Fruit fly (Drosophila melanogaster): ENCODE measurements around the gene CG14223.

CG14223 gene

dm6 chrX:19662583-19663195, 1.1 kb downstream of the CG14223 start (continued):
- TF ChIP-seq tin (GFP tag; optimal IDR thresholded peaks at IDR 0.05) (no peak), Dip2 (GFP tag; IDR thresholded peaks at IDR 0.05) (no peak), so (GFP tag; IDR thresholded peaks at IDR 0.05) (no peak), CG4820 (GFP tag; optimal IDR thresholded peaks at IDR 0.05) (no peak), chn (GFP tag; optimal IDR thresholded peaks at IDR 0.05) (no peak), CG12155 (GFP tag; optimal IDR thresholded peaks at IDR 0.05) (no peak), CG9932 (GFP tag; IDR thresholded peaks at IDR 0.05) (no peak), CG12391 (tag; optimal IDR thresholded peaks at IDR 0.05) (no peak), zen2 (GFP tag; IDR thresholded peaks at IDR 0.05; ENCODE audit: partially characterized antibody) (no peak), gfzf (GFP tag; optimal IDR thresholded peaks at IDR 0.05) (no peak), pho (GFP tag; optimal IDR thresholded peaks at IDR 0.05) (peak; percentile 11), CG14710 (tag; optimal IDR thresholded peaks at IDR 0.05) (no peak), sens-2 (GFP tag; IDR thresholded peaks at IDR 0.05) (no peak), nau (GFP tag; optimal IDR thresholded peaks at IDR 0.05) (no peak), HLHmδ (GFP tag; optimal IDR thresholded peaks at IDR 0.05) (peak; percentile 85), sna (GFP tag; IDR thresholded peaks at IDR 0.05; ENCODE audit: partially characterized antibody) (no peak), CG12236 (GFP tag; optimal IDR thresholded peaks at IDR 0.05) (no peak), Mad (GFP tag; optimal IDR thresholded peaks at IDR 0.05) (no peak), CG10366 (GFP tag; IDR thresholded peaks at IDR 0.05) (0 out of 2 replicates have a peak, but pooled peaks have one; percentile 11), CG3847 (GFP tag; IDR thresholded peaks at IDR 0.05) (no peak), grn (GFP tag; optimal IDR thresholded peaks at IDR 0.05) (no peak), CG13287 (GFP tag; IDR thresholded peaks at IDR 0.05; ENCODE audit: partially characterized antibody) (peak; percentile 35; the same call in 1 of the 2 replicates), phol (tag; optimal IDR thresholded peaks at IDR 0.05) (no peak), twi (tag; optimal IDR thresholded peaks at IDR 0.05) (no peak), crol (GFP tag; IDR thresholded peaks at IDR 0.05) (peak; percentile 81), CG11247 (GFP tag; IDR thresholded peaks at IDR 0.05) (no peak), Rfx (GFP tag; IDR thresholded peaks at IDR 0.05) (no peak; the same call in 1 of the 2 replicates), CG9876 (GFP tag; optimal IDR thresholded peaks at IDR 0.05) (no peak), CG10267 (tag; optimal IDR thresholded peaks at IDR 0.05) (no peak), NFAT (GFP tag; IDR thresholded peaks at IDR 0.05) (peak; percentile 35; the same call in 1 of the 2 replicates), CG9437 (GFP tag; optimal IDR thresholded peaks at IDR 0.05) (no peak), cas (GFP tag; IDR thresholded peaks at IDR 0.05) (0 out of 2 replicates have a peak, but pooled peaks have one; percentile 32), kay (GFP tag; optimal IDR thresholded peaks at IDR 0.05) (no peak), CG32772 (GFP tag; IDR thresholded peaks at IDR 0.05) (no peak), Fer1 (GFP tag; optimal IDR thresholded peaks at IDR 0.05) (no peak), chinmo (GFP tag; IDR thresholded peaks at IDR 0.05; ENCODE audit: partially characterized antibody) (0 out of 4 replicates have a peak, but pooled peaks have one; percentile 52), CG2202 (tag; optimal IDR thresholded peaks at IDR 0.05) (no peak), dysf (GFP tag; IDR thresholded peaks at IDR 0.05) (no peak), Asciz (GFP tag; optimal IDR thresholded peaks at IDR 0.05) (no peak), Spps (tag; optimal IDR thresholded peaks at IDR 0.05) (no peak), croc (GFP tag; conservative IDR thresholded peaks at IDR 0.05) (no peak), Opbp (GFP tag; IDR thresholded peaks at IDR 0.05; ENCODE audit: partially characterized antibody) (no peak), kah (GFP tag; optimal IDR thresholded peaks at IDR 0.05) (no peak), Scr (GFP tag; IDR thresholded peaks at IDR 0.05; ENCODE audit: partially characterized antibody) (no peak), CG10543 (GFP tag; optimal IDR thresholded peaks at IDR 0.05) (no peak), Gug (GFP tag; IDR thresholded peaks at IDR 0.05) (no peak), Rx (GFP tag; IDR thresholded peaks at IDR 0.05) (no peak), Atf6 (GFP tag; IDR thresholded peaks at IDR 0.05) (no peak), CG10274 (GFP tag; optimal IDR thresholded peaks at IDR 0.05) (no peak), CG33557 (GFP tag; optimal IDR thresholded peaks at IDR 0.05) (no peak)

All from whole organism, embryonic.